Worm (Caenorhabditis elegans): ENCODE data around the gene Y62H9A.10.

- TF ChIP-seq nhr-120 (GFP tag; IDR thresholded peaks at IDR 0.05) (no peak), mcd-1 (GFP tag; IDR thresholded peaks at IDR 0.05) (no peak), T07F8.4 (tag; optimal IDR thresholded peaks at IDR 0.05) (no peak), F37B4.10 (GFP tag; IDR thresholded peaks at IDR 0.05) (no peak), sptf-2 (GFP tag; optimal IDR thresholded peaks at IDR 0.05) (no peak), Y53G8AR.9 (GFP tag; conservative IDR thresholded peaks at IDR 0.05) (no peak), ztf-22 (GFP tag; optimal IDR thresholded peaks at IDR 0.05) (no peak), T26A5.8 (tag; optimal IDR thresholded peaks at IDR 0.05) (no peak)
Observed at ce11 chrX:11854903-11855302, 47.7 kb downstream of the Y62H9A.10 start, which contains the start of gene F54F7.8.

All from whole organism, young adult.